Worm (Caenorhabditis elegans) whole organism, early embryonic: ENCODE results near the gene R12H7.4.

Experiments used
- B0310.2 ChIP-seq: sonication (generic microtip); optimal IDR thresholded peaks from 2 replicates; lab custom pipeline; 2016; ENCODE audit warnings: mild to moderate bottlenecking, missing genetic modification characterization, missing compliant biosample characterization
- F13C5.2 ChIP-seq: sonication (generic microtip); optimal IDR thresholded peaks from 2 replicates; lab custom pipeline; 2017; ENCODE audit warnings: mild to moderate bottlenecking, missing genetic modification characterization, inconsistent platforms, missing compliant biosample characterization
- aly-1 ChIP-seq: sonication (generic microtip); optimal IDR thresholded peaks from 2 replicates; lab custom pipeline; 2016; ENCODE audit warnings: missing genetic modification characterization, missing compliant biosample characterization
- ama-1 ChIP-seq: fragments of 150-350 bp; optimal IDR thresholded peaks from 2 replicates; lab custom pipeline; 2014
- ceh-13 ChIP-seq: fragments of 200-800 bp; sonication (Bioruptor generic); optimal IDR thresholded peaks from 2 replicates; lab custom pipeline; 2018; ENCODE audit warnings: mild to moderate bottlenecking, missing genetic modification characterization, missing compliant biosample characterization
- ceh-36 ChIP-seq: sonication (generic microtip); optimal IDR thresholded peaks from 2 replicates; lab custom pipeline; 2016; ENCODE audit warnings: missing genetic modification characterization, inconsistent platforms, missing compliant biosample characterization
- ets-7 ChIP-seq: sonication (generic microtip); optimal IDR thresholded peaks from 2 replicates; lab custom pipeline; 2016; ENCODE audit warnings: missing genotype, missing genetic modification characterization, missing compliant biosample characterization
- flt-1 ChIP-seq: fragments of 200-800 bp; sonication (Bioruptor generic); IDR thresholded peaks from 2 replicates; pipeline ENCODE4 v1.3.6; 2022; ENCODE audit warnings: missing genetic modification characterization, missing compliant biosample characterization
- hmbx-1 ChIP-seq: sonication (generic microtip); optimal IDR thresholded peaks from 2 replicates; lab custom pipeline; 2016; ENCODE audit warnings: mild to moderate bottlenecking, missing genetic modification characterization, missing compliant biosample characterization
- hmg-4 ChIP-seq: fragments of 200-800 bp; sonication (Bioruptor generic); optimal IDR thresholded peaks from 2 replicates; lab custom pipeline; 2018; ENCODE audit warnings: mild to moderate bottlenecking, missing genetic modification characterization, missing compliant biosample characterization
- hnd-1 ChIP-seq: sonication (generic microtip); optimal IDR thresholded peaks from 2 replicates; lab custom pipeline; 2016; ENCODE audit warnings: missing genetic modification characterization, missing compliant biosample characterization
- pes-1 ChIP-seq: fragments of 200-800 bp; sonication (Bioruptor generic); IDR thresholded peaks from 2 replicates; pipeline ENCODE4 v1.3.6; 2022; ENCODE audit warnings: missing genetic modification reagents, missing genetic modification characterization, missing compliant biosample characterization
- scrt-1 ChIP-seq: fragments of 200-800 bp; sonication (Bioruptor generic); IDR thresholded peaks from 2 replicates; pipeline ENCODE4 v1.3.6; 2022; ENCODE audit warnings: missing genetic modification characterization, missing compliant biosample characterization
- sea-1 ChIP-seq: fragments of 200-800 bp; sonication (Bioruptor generic); conservative IDR thresholded peaks from 2 replicates; pipeline ENCODE4 v1.3.6; 2022; ENCODE audit warnings: missing genetic modification characterization, missing compliant biosample characterization
- tbx-11 ChIP-seq: fragments of 200-800 bp; sonication (Bioruptor generic); IDR thresholded peaks from 2 replicates; pipeline ENCODE4 v1.3.6; 2022; ENCODE audit warnings: missing genetic modification characterization, missing compliant biosample characterization
- tbx-37 ChIP-seq: fragments of 200-800 bp; sonication (Bioruptor generic); conservative IDR thresholded peaks from 2 replicates; pipeline ENCODE4 v1.3.6; 2022; ENCODE audit warnings: missing genetic modification reagents, missing genetic modification characterization, missing compliant biosample characterization
- tra-4 ChIP-seq: sonication (generic microtip); optimal IDR thresholded peaks from 2 replicates; lab custom pipeline; 2017; ENCODE audit warnings: missing genetic modification characterization, missing compliant biosample characterization

Gene R12H7.4

DNA sequence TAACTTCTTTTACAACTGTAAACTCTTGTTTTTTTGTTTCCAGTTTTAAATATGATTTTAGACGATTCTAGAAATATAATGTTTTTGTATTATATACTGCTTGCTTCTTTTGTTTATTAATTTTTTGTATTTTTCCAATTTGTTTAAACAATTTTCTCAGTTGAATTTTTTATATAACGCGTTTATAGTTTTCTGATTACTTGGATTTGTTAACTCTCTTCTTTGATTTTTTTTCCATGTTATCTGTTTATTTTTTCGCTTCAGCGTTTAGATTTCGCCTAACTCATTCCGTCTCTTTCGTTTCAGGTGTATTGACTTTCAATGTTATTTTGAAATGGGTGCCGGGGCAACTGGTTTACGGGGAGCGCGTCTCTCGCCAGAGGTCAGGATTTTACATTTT is 26.0 kb upstream of the R12H7.4 start, which contains the start of gene gpa-6:
Gene gpa-6 (plus strand): TSS at position 301 of the 400 bp plus-strand sequence.
- no peak for TF ChIP-seq aly-1 (tag; lab: Kevin White, UChicago)
- no peak for TF ChIP-seq ets-7 (tag; lab: Kevin White, UChicago)
- TF ChIP-seq flt-1 (GFP tag; lab: Robert Waterston, UW) = no peak
- no peak for TF ChIP-seq ceh-13 (GFP tag; lab: Kevin White, UChicago)
- no peak for TF ChIP-seq F13C5.2
- TF ChIP-seq sea-1 (GFP tag; lab: Robert Waterston, UW) = no peak
- no peak for TF ChIP-seq ceh-36
- TF ChIP-seq scrt-1 (GFP tag; lab: Robert Waterston, UW) = no peak
- no peak for TF ChIP-seq hmbx-1 (tag; lab: Kevin White, UChicago)
- no peak for TF ChIP-seq tra-4
- no peak for TF ChIP-seq hnd-1 (tag; lab: Kevin White, UChicago)

DNA sequence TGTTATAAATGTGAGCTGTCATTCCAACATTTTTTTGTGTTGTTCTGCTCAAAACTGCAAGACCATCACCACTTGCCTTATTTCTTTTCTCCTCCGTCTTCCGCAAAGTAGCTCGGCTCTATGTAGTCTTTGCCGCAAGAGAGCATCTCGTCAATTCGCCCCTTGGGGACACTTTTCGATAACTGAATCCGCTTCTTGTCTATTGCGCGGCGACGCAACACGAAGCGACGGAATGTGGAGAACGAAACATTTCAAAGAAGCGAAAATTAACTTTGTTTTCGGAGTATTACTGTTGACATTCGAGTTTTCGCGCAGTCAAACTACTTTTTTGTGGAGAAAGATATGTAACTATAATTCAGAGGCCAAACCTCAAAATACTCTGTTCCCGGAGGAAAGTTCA is 18.8 kb upstream of the R12H7.4 start:
- TF ChIP-seq F13C5.2 (no peak), ceh-13 (GFP tag; lab: Kevin White, UChicago) (no peak), aly-1 (tag; lab: Kevin White, UChicago) (no peak), sea-1 (GFP tag; lab: Robert Waterston, UW) (no peak), hnd-1 (tag; lab: Kevin White, UChicago) (no peak), tbx-11 (GFP tag; lab: Robert Waterston, UW) (no peak), B0310.2 (tag; lab: Kevin White, UChicago) (no peak), scrt-1 (GFP tag; lab: Robert Waterston, UW) (no peak), ama-1 (lab: Kevin White, UChicago) (no peak)

DNA sequence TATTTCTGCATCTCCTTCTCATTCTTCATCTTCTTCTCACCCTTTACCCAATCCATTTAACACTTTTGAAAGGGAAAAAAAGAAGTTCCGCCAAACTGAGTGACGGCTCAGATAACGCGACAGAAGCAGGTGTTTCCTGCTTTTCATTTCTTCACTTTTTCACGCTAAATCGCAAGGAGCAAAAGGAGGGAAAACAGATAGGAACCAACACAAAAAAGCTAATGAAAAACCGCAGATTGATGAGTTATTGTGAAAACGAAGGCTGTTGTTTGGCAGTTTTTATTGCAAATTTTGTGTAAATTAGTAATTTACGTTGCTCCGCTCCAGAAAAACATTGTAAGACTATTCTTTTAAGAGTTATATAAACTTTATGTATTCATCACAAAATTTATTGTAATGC is 16.6 kb upstream of the R12H7.4 start:
- TF ChIP-seq tbx-37 (no peak), hmg-4 (GFP tag; lab: Kevin White, UChicago) (no peak), flt-1 (GFP tag; lab: Robert Waterston, UW) (no peak), ceh-36 (no peak), ceh-13 (GFP tag; lab: Kevin White, UChicago) (no peak), sea-1 (GFP tag; lab: Robert Waterston, UW) (no peak), ama-1 (lab: Kevin White, UChicago) (no peak)

DNA sequence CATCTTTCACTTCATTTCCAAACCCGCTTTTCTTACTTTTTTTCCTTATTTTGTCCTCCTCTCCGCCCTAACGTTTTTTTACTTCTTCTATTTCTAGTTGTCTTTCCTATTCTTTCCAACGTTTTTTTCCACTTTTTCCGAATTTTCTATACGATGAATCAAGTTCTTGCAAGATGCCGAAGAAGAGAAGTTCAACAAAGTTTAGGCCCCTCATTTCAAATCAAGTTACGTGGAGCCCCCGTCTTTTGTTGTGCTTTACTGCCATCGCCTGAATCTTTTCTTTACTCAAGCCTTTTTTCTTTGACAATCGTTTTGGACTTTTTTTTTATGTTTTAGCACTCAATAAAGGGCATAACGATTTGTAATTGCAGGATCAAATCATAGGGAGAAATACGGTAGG is 15.5 kb upstream of the R12H7.4 start, which contains the start of gene unc-9:
Gene unc-9 (plus strand): TSS at position 370 of the 400 bp plus-strand sequence.
- TF ChIP-seq ama-1 (lab: Kevin White, UChicago) (no peak), B0310.2 (tag; lab: Kevin White, UChicago) (no peak), aly-1 (tag; lab: Kevin White, UChicago) (no peak), F13C5.2 (no peak), hnd-1 (tag; lab: Kevin White, UChicago) (no peak), tbx-11 (GFP tag; lab: Robert Waterston, UW) (no peak), tra-4 (no peak), ets-7 (tag; lab: Kevin White, UChicago) (no peak), pes-1 (GFP tag; lab: Robert Waterston, UW) (no peak), scrt-1 (GFP tag; lab: Robert Waterston, UW) (no peak), sea-1 (GFP tag; lab: Robert Waterston, UW) (no peak), hmbx-1 (tag; lab: Kevin White, UChicago) (no peak), flt-1 (GFP tag; lab: Robert Waterston, UW) (no peak), ceh-13 (GFP tag; lab: Kevin White, UChicago) (no peak), tbx-37 (no peak), ceh-36 (no peak), hmg-4 (GFP tag; lab: Kevin White, UChicago) (no peak)

DNA sequence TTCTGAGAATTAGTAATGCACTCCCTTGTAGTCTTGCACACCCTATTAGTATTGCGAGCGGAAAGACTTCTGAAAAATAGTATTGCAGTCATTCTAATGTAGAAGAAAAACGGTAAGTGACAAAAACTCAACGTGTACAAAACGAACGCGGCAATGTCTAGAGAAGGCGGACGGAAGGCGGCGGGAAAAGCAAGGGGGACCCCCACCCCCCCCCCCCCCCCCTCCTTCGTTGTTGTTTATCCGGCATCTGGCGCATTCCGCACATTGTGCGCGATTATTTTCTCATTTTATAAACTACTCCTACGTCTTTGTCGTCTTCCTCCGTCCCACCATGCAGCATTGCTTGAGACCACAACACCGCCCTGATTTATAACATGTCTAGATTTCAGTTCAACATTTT is 14.6 kb upstream of the R12H7.4 start:
- TF ChIP-seq hmg-4 (GFP tag; lab: Kevin White, UChicago) (no peak), B0310.2 (tag; lab: Kevin White, UChicago) (no peak), scrt-1 (GFP tag; lab: Robert Waterston, UW) (no peak), hmbx-1 (tag; lab: Kevin White, UChicago) (no peak), pes-1 (GFP tag; lab: Robert Waterston, UW) (no peak)

DNA sequence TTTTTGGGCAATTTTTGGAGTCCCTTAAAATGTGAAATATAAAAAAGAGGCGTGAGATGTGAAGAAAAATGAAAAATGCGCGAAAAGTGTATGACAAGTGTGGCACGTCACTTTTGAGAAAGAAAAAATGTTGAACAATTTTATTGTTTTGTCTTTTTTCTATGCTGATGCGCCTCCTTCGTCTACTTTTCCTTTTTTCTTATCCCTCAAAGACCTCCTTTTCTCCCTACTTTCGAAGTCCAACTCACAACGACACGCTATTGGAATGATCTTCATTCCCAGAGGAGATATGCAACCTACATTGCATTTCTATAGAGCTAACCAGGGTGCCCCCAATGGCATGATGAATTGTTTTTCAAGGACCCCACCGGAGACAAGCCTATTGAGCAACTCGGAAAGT is 10.9 kb upstream of the R12H7.4 start:
- TF ChIP-seq aly-1 (tag; lab: Kevin White, UChicago) (no peak), hmg-4 (GFP tag; lab: Kevin White, UChicago) (no peak), ama-1 (lab: Kevin White, UChicago) (no peak), flt-1 (GFP tag; lab: Robert Waterston, UW) (no peak), hnd-1 (tag; lab: Kevin White, UChicago) (no peak), F13C5.2 (no peak), ets-7 (tag; lab: Kevin White, UChicago) (no peak), tbx-11 (GFP tag; lab: Robert Waterston, UW) (no peak), sea-1 (GFP tag; lab: Robert Waterston, UW) (no peak)

DNA sequence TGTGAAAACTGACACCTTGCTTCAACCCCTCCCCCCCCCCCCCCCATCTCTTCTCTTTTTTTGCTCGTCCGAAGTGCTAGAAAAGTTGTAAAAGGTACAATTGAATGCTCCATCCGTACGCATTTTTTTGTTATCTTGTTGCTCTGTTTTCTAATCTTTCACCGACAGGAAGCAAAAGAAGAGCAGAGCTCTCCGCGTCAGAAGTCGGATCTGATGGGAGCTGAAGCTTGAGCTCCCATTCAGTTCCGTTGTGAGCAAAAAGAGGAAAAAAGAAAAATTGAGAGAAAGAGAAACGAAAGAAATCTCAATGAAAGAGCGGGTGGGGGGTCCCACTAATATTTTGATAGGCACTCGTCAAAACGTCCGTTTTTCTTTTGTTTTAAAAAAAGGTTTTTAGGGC is 10.0 kb upstream of the R12H7.4 start:
- no peak for TF ChIP-seq scrt-1 (GFP tag; lab: Robert Waterston, UW)
- TF ChIP-seq tra-4 = no peak
- TF ChIP-seq hnd-1 (tag; lab: Kevin White, UChicago) = no peak
- TF ChIP-seq B0310.2 (tag; lab: Kevin White, UChicago) = no peak
- no peak for TF ChIP-seq ama-1 (lab: Kevin White, UChicago)
- TF ChIP-seq sea-1 (GFP tag; lab: Robert Waterston, UW) = no peak
- TF ChIP-seq hmg-4 (GFP tag; lab: Kevin White, UChicago) = no peak
- TF ChIP-seq F13C5.2 = no peak
- TF ChIP-seq tbx-37 = no peak
- no peak for TF ChIP-seq aly-1 (tag; lab: Kevin White, UChicago)
- no peak for TF ChIP-seq hmbx-1 (tag; lab: Kevin White, UChicago)
- TF ChIP-seq flt-1 (GFP tag; lab: Robert Waterston, UW) = no peak
- no peak for TF ChIP-seq ets-7 (tag; lab: Kevin White, UChicago)
- TF ChIP-seq ceh-13 (GFP tag; lab: Kevin White, UChicago) = no peak
- TF ChIP-seq pes-1 (GFP tag; lab: Robert Waterston, UW) = no peak
- no peak for TF ChIP-seq ceh-36
- TF ChIP-seq tbx-11 (GFP tag; lab: Robert Waterston, UW) = no peak
